Fruit fly (Drosophila melanogaster) whole organism, embryonic: ENCODE data around the gene Rdh.

Source experiments
- BEAF-32 ChIP-seq: fragments of 200-800 bp; sonication (Bioruptor generic); optimal IDR thresholded peaks from 3 replicates; lab custom pipeline; 2017; ENCODE audit warnings: missing biosample characterization, missing genetic modification characterization, mild to moderate bottlenecking, moderate library complexity, missing genetic modification reagents
- Bdp1 ChIP-seq: fragments of 200-800 bp; sonication (Bioruptor generic); optimal IDR thresholded peaks from 3 replicates; lab custom pipeline; 2016; ENCODE audit warnings: missing biosample characterization, missing genetic modification characterization
- CG10431 ChIP-seq: fragments of 200-800 bp; sonication (Bioruptor generic); optimal IDR thresholded peaks from 3 replicates; lab custom pipeline; 2018; ENCODE audit warnings: missing biosample characterization, mild to moderate bottlenecking, missing genetic modification characterization
- CG11560 ChIP-seq: fragments of 200-800 bp; sonication (Bioruptor generic); IDR thresholded peaks from 3 replicates; pipeline ENCODE4 v1.3.6; 2022; ENCODE audit warnings: missing biosample characterization, missing genetic modification characterization
- CG11696 ChIP-seq: fragments of 200-800 bp; sonication (Bioruptor generic); IDR thresholded peaks from 2 replicates; pipeline ENCODE4 v1.3.6; 2022; ENCODE audit warnings: missing biosample characterization, missing genetic modification characterization
- CG12071 ChIP-seq: fragments of 200-800 bp; sonication (Bioruptor generic); optimal IDR thresholded peaks from 3 replicates; lab custom pipeline; 2018; ENCODE audit warnings: missing biosample characterization, mild to moderate bottlenecking, missing genetic modification characterization
- CG12299 ChIP-seq: fragments of 200-800 bp; sonication (Bioruptor generic); optimal IDR thresholded peaks from 2 replicates; lab custom pipeline; 2018; ENCODE audit warnings: missing biosample characterization, mild to moderate bottlenecking, missing genetic modification characterization
- CG1233 ChIP-seq: fragments of 200-800 bp; sonication (Bioruptor generic); optimal IDR thresholded peaks from 4 replicates; lab custom pipeline; 2018; ENCODE audit warnings: missing biosample characterization, mild to moderate bottlenecking, missing genetic modification characterization
- CG14014 ChIP-seq: fragments of 200-800 bp; sonication (Bioruptor generic); IDR thresholded peaks from 2 replicates; pipeline ENCODE4 v1.3.6; 2022; ENCODE audit warnings: missing biosample characterization, missing genetic modification characterization
- CG14050 ChIP-seq: fragments of 200-800 bp; sonication (Bioruptor generic); IDR thresholded peaks from 3 replicates; pipeline ENCODE4 v1.3.6; 2022; ENCODE audit warnings: missing biosample characterization, missing genetic modification characterization
- CG14441 ChIP-seq: fragments of 200-800 bp; sonication (Bioruptor generic); IDR thresholded peaks from 2 replicates; pipeline ENCODE4 v1.3.6; 2022; ENCODE audit warnings: missing biosample characterization, missing genetic modification characterization
- CG16813 ChIP-seq: fragments of 200-800 bp; sonication (Bioruptor generic); IDR thresholded peaks from 3 replicates; pipeline ENCODE4 v1.3.6; 2022; ENCODE audit warnings: missing biosample characterization, missing genetic modification characterization; ENCODE audit not compliant: partially characterized antibody
- CG1792 ChIP-seq: fragments of 200-800 bp; sonication (Bioruptor generic); optimal IDR thresholded peaks from 2 replicates; lab custom pipeline; 2016; ENCODE audit warnings: missing biosample characterization, missing genetic modification characterization
- CG1832 ChIP-seq: fragments of 200-800 bp; sonication (Bioruptor generic); optimal IDR thresholded peaks from 2 replicates; lab custom pipeline; 2017; ENCODE audit warnings: missing biosample characterization, mild to moderate bottlenecking, missing genetic modification characterization, inconsistent platforms
- CG42726 ChIP-seq: fragments of 200-800 bp; sonication (Bioruptor generic); IDR thresholded peaks from 2 replicates; pipeline ENCODE4 v1.3.6; 2022; ENCODE audit warnings: missing biosample characterization, missing genetic modification characterization; ENCODE audit not compliant: partially characterized antibody
- CG4820 ChIP-seq: fragments of 200-800 bp; sonication (Bioruptor generic); optimal IDR thresholded peaks from 3 replicates; lab custom pipeline; 2016; ENCODE audit warnings: missing biosample characterization, missing genetic modification characterization
- CG6175 ChIP-seq: fragments of 200-800 bp; sonication (Bioruptor generic); IDR thresholded peaks from 3 replicates; pipeline ENCODE4 v1.3.6; 2022; ENCODE audit warnings: missing biosample characterization, missing genetic modification characterization
- CG6654 ChIP-seq: fragments of 200-800 bp; sonication (Bioruptor generic); optimal IDR thresholded peaks from 2 replicates; lab custom pipeline; 2017; ENCODE audit warnings: missing biosample characterization, mild to moderate bottlenecking, missing genetic modification characterization
- CG8924 ChIP-seq: fragments of 200-800 bp; optimal IDR thresholded peaks from 3 replicates; lab custom pipeline; 2019; ENCODE audit warnings: missing biosample characterization, mild to moderate bottlenecking, missing genetic modification characterization, moderate library complexity
- CG8944 ChIP-seq: fragments of 200-800 bp; sonication (Bioruptor generic); optimal IDR thresholded peaks from 3 replicates; lab custom pipeline; 2016; ENCODE audit warnings: missing biosample characterization, missing genetic modification characterization
- CG9437 ChIP-seq: fragments of 200-800 bp; sonication (Bioruptor generic); optimal IDR thresholded peaks from 2 replicates; lab custom pipeline; 2018; ENCODE audit warnings: missing biosample characterization, mild to moderate bottlenecking, missing genetic modification characterization
- CG9727 ChIP-seq: fragments of 200-800 bp; sonication (Bioruptor generic); optimal IDR thresholded peaks from 3 replicates; lab custom pipeline; 2017; ENCODE audit warnings: missing biosample characterization, mild to moderate bottlenecking, missing genetic modification characterization
- CrebB ChIP-seq: fragments of 200-800 bp; sonication (Bioruptor generic); optimal IDR thresholded peaks from 3 replicates; lab custom pipeline; 2018; ENCODE audit warnings: missing biosample characterization, mild to moderate bottlenecking, missing genetic modification characterization
- Dek ChIP-seq: fragments of 200-800 bp; sonication (Bioruptor generic); optimal IDR thresholded peaks from 3 replicates; lab custom pipeline; 2019; ENCODE audit warnings: missing biosample characterization, mild to moderate bottlenecking, missing genetic modification characterization, moderate library complexity
- Dfd ChIP-seq, 2 experiments: fragments of >200 bp; optimal IDR thresholded peaks; 2 replicates each; lab custom pipeline; 2017; ENCODE audit warnings: missing biosample characterization in 2 of 2, missing genetic modification characterization in 2 of 2
- Dp ChIP-seq: fragments of 200-800 bp; sonication (Bioruptor generic); optimal IDR thresholded peaks from 2 replicates; lab custom pipeline; 2018; ENCODE audit warnings: missing biosample characterization, mild to moderate bottlenecking, missing genetic modification characterization, moderate library complexity
- Dref ChIP-seq: fragments of 200-800 bp; sonication (Bioruptor generic); IDR thresholded peaks from 2 replicates; pipeline ENCODE4 v1.3.6; 2022; ENCODE audit warnings: missing biosample characterization, missing genetic modification characterization
- Ets97D ChIP-seq: fragments of 200-800 bp; sonication (Bioruptor generic); optimal IDR thresholded peaks from 3 replicates; lab custom pipeline; 2016; ENCODE audit warnings: missing biosample characterization, missing genetic modification characterization
- Mad ChIP-seq: fragments of 200-800 bp; sonication (Bioruptor generic); optimal IDR thresholded peaks from 2 replicates; lab custom pipeline; 2016; ENCODE audit warnings: missing biosample characterization, missing genetic modification characterization
- Mes4 ChIP-seq: fragments of 200-800 bp; sonication (Bioruptor generic); optimal IDR thresholded peaks from 2 replicates; lab custom pipeline; 2016; ENCODE audit warnings: missing biosample characterization, missing genetic modification characterization
- Rfx ChIP-seq: fragments of 200-800 bp; sonication (Bioruptor generic); IDR thresholded peaks from 2 replicates; pipeline ENCODE4 v1.3.6; 2022; ENCODE audit warnings: missing biosample characterization, missing genetic modification characterization
- Side ChIP-seq: fragments of 200-800 bp; sonication (Bioruptor generic); optimal IDR thresholded peaks from 2 replicates; lab custom pipeline; 2016; ENCODE audit warnings: missing biosample characterization, missing genetic modification characterization
- Six4 ChIP-seq: fragments of 200-800 bp; sonication (Bioruptor generic); optimal IDR thresholded peaks from 2 replicates; lab custom pipeline; 2016; ENCODE audit warnings: missing biosample characterization, missing genetic modification characterization
- Taf1 ChIP-seq: fragments of 200-800 bp; sonication (Bioruptor generic); IDR thresholded peaks from 2 replicates; pipeline ENCODE4 v1.3.6; 2022; ENCODE audit warnings: missing biosample characterization, missing genetic modification characterization
- abd-A ChIP-seq: fragments of 200-800 bp; sonication (Bioruptor generic); optimal IDR thresholded peaks from 3 replicates; lab custom pipeline; 2019; ENCODE audit warnings: missing biosample characterization, mild to moderate bottlenecking, missing genetic modification characterization, moderate library complexity
- amos ChIP-seq: fragments of 200-800 bp; sonication (Bioruptor generic); IDR thresholded peaks from 2 replicates; pipeline ENCODE4 v1.3.6; 2022; ENCODE audit warnings: missing biosample characterization, missing genetic modification characterization; ENCODE audit not compliant: partially characterized antibody
- aop ChIP-seq: fragments of 200-800 bp; sonication (Bioruptor generic); IDR thresholded peaks from 2 replicates; pipeline ENCODE4 v1.3.6; 2022; ENCODE audit warnings: missing biosample characterization, missing genetic modification characterization
- caup ChIP-seq: fragments of 200-800 bp; sonication (Bioruptor generic); optimal IDR thresholded peaks from 3 replicates; lab custom pipeline; 2017; ENCODE audit warnings: missing biosample characterization, mild to moderate bottlenecking, missing genetic modification characterization, moderate library complexity; ENCODE audit not compliant: severe bottlenecking
- chn ChIP-seq: fragments of 200-800 bp; sonication (Bioruptor generic); optimal IDR thresholded peaks from 2 replicates; lab custom pipeline; 2016; ENCODE audit warnings: missing biosample characterization, missing genetic modification characterization
- danr ChIP-seq: fragments of 200-800 bp; sonication (Bioruptor generic); IDR thresholded peaks from 2 replicates; pipeline ENCODE4 v1.3.6; 2022; ENCODE audit warnings: missing biosample characterization, missing genetic modification characterization
- dm ChIP-seq: fragments of 200-800 bp; sonication (Bioruptor generic); optimal IDR thresholded peaks from 3 replicates; lab custom pipeline; 2016; ENCODE audit warnings: missing biosample characterization, missing genetic modification characterization
- esg ChIP-seq: fragments of 200-800 bp; sonication (Bioruptor generic); conservative IDR thresholded peaks from 2 replicates; pipeline ENCODE4 v1.3.6; 2022; ENCODE audit warnings: missing biosample characterization, missing genetic modification characterization
- fd3F ChIP-seq: fragments of 200-800 bp; sonication (Bioruptor generic); optimal IDR thresholded peaks from 2 replicates; lab custom pipeline; 2018; ENCODE audit warnings: missing biosample characterization, mild to moderate bottlenecking, missing genetic modification characterization, moderate library complexity
- fd64A ChIP-seq: fragments of 200-800 bp; sonication (Bioruptor generic); optimal IDR thresholded peaks from 3 replicates; lab custom pipeline; 2018; ENCODE audit warnings: missing biosample characterization, mild to moderate bottlenecking, missing genetic modification characterization
- ftz-f1 ChIP-seq: fragments of 200-800 bp; sonication (Bioruptor generic); optimal IDR thresholded peaks from 2 replicates; lab custom pipeline; 2016; ENCODE audit warnings: missing biosample characterization, missing genetic modification characterization
- gt ChIP-seq: fragments of 200-800 bp; sonication (Bioruptor generic); IDR thresholded peaks from 2 replicates; pipeline ENCODE4 v1.3.6; 2022; ENCODE audit warnings: missing biosample characterization, missing genetic modification characterization
- ind ChIP-seq: fragments of 200-800 bp; sonication (Bioruptor generic); optimal IDR thresholded peaks from 3 replicates; lab custom pipeline; 2016; ENCODE audit warnings: missing biosample characterization, missing genetic modification characterization
- jumu ChIP-seq: fragments of 200-800 bp; sonication (Bioruptor generic); optimal IDR thresholded peaks from 3 replicates; lab custom pipeline; 2016; ENCODE audit warnings: missing biosample characterization, missing genetic modification characterization
- nerfin-2 ChIP-seq: fragments of 200-800 bp; sonication (Bioruptor generic); IDR thresholded peaks from 2 replicates; pipeline ENCODE4 v1.3.6; 2022; ENCODE audit warnings: missing biosample characterization, missing genetic modification characterization; ENCODE audit not compliant: partially characterized antibody
- nom ChIP-seq: fragments of 200-800 bp; sonication (Bioruptor generic); optimal IDR thresholded peaks from 2 replicates; lab custom pipeline; 2017; ENCODE audit warnings: missing biosample characterization, missing genetic modification characterization, mild to moderate bottlenecking, moderate library complexity, missing genetic modification reagents
- org-1 ChIP-seq: fragments of 200-800 bp; sonication (Bioruptor generic); optimal IDR thresholded peaks from 2 replicates; lab custom pipeline; 2017; ENCODE audit warnings: missing biosample characterization, missing genetic modification characterization
- ro ChIP-seq: fragments of 200-800 bp; sonication (Bioruptor generic); IDR thresholded peaks from 2 replicates; pipeline ENCODE4 v1.3.6; 2022; ENCODE audit warnings: missing biosample characterization, missing genetic modification characterization
- sens-2 ChIP-seq: fragments of 200-800 bp; sonication (Bioruptor generic); IDR thresholded peaks from 2 replicates; pipeline ENCODE4 v1.3.6; 2022; ENCODE audit warnings: missing biosample characterization, missing genetic modification characterization

Rdh gene

DNA sequence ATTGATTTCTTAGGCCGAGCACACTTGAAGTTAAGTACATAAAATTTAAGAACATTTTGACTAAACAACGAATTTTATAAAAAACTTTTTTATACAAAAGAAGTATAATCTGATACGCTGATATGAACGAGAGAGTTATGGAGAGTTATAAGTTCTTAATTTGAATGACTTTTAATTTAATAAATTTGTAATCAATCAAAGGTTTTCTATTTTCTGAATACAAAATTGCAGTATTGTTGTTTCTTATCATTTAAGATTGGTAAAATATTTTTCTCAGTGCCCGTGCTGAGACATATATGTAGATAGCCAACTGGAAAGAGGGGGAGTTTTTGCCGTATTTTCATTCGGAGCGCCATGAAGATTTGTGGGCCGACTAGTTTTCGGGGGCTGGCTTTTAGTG lies 47.8 kb downstream of the Rdh start (continued):
- no peak for TF ChIP-seq nerfin-2 (GFP tag; lab: Robert Waterston, UW)
- no peak for TF ChIP-seq Dfd (GFP tag; optimal IDR thresholded peaks at IDR 0.05; lab: Kevin White, UChicago)
- no peak for TF ChIP-seq fd3F (GFP tag; lab: Kevin White, UChicago)
- no peak for TF ChIP-seq CG16813 (GFP tag; lab: Robert Waterston, UW)
- no peak for TF ChIP-seq Dp (GFP tag; lab: Kevin White, UChicago)
- TF ChIP-seq sens-2, result no peak
- no peak for TF ChIP-seq gt (GFP tag; lab: Robert Waterston, UW)
- TF ChIP-seq danr (GFP tag; lab: Robert Waterston, UW), result no peak
- TF ChIP-seq CG1792 (GFP tag; lab: Kevin White, UChicago), result no peak
- TF ChIP-seq CG11696 (GFP tag; lab: Robert Waterston, UW), result no peak
- no peak for TF ChIP-seq caup (GFP tag; lab: Kevin White, UChicago)
- TF ChIP-seq CG6654, result no peak
- no peak for TF ChIP-seq ftz-f1 (GFP tag; lab: Kevin White, UChicago)
- TF ChIP-seq aop (GFP tag; lab: Robert Waterston, UW), result no peak
- no peak for TF ChIP-seq CG42726 (GFP tag; lab: Robert Waterston, UW)
- TF ChIP-seq Rfx, result no peak
- TF ChIP-seq Side (GFP tag; lab: Kevin White, UChicago), result peak; percentile 6
- no peak for TF ChIP-seq Bdp1 (GFP tag; lab: Kevin White, UChicago)
- TF ChIP-seq Six4, result no peak
- peak; percentile 63 for TF ChIP-seq CG8924 (tag; lab: Kevin White, UChicago)
- no peak for TF ChIP-seq CG12299 (tag; lab: Kevin White, UChicago)
- TF ChIP-seq CG11560, result no peak
- TF ChIP-seq Mes4 (GFP tag; lab: Kevin White, UChicago), result no peak
- no peak for TF ChIP-seq dm (GFP tag; lab: Kevin White, UChicago)
- no peak for TF ChIP-seq Taf1 (GFP tag; lab: Robert Waterston, UW)
- TF ChIP-seq ro, result no peak
- no peak for TF ChIP-seq amos (GFP tag; lab: Robert Waterston, UW)
- TF ChIP-seq CrebB (tag; lab: Kevin White, UChicago), result no peak
- peak; percentile 12 for TF ChIP-seq org-1 (GFP tag; lab: Kevin White, UChicago)
- TF ChIP-seq CG9727 (GFP tag; lab: Kevin White, UChicago), result peak; percentile 8
- no peak for TF ChIP-seq Dek (tag; lab: Kevin White, UChicago)
- TF ChIP-seq CG8944, result no peak
- no peak for TF ChIP-seq CG10431 (GFP tag; lab: Kevin White, UChicago)
- TF ChIP-seq abd-A (tag; lab: Kevin White, UChicago), result no peak
- no peak for TF ChIP-seq CG12071 (GFP tag; lab: Kevin White, UChicago)
- TF ChIP-seq Ets97D, result no peak
- TF ChIP-seq esg (GFP tag; lab: Robert Waterston, UW), result no peak
- TF ChIP-seq CG14050 (GFP tag; lab: Robert Waterston, UW), result no peak
- TF ChIP-seq ind (GFP tag; lab: Kevin White, UChicago), result no peak
- no peak for TF ChIP-seq BEAF-32 (GFP tag; lab: Kevin White, UChicago)
- no peak for TF ChIP-seq CG14441 (GFP tag; lab: Robert Waterston, UW)
- no peak for TF ChIP-seq chn (GFP tag; lab: Kevin White, UChicago)
- no peak for TF ChIP-seq nom (GFP tag; lab: Kevin White, UChicago)
- TF ChIP-seq fd64A (GFP tag; lab: Kevin White, UChicago), result no peak
- peak; percentile 55 for TF ChIP-seq CG9437
- no peak for TF ChIP-seq CG4820 (GFP tag; lab: Kevin White, UChicago)
- TF ChIP-seq CG14014 (GFP tag; lab: Robert Waterston, UW), result no peak
- TF ChIP-seq jumu (GFP tag; lab: Kevin White, UChicago), result no peak
- no peak for TF ChIP-seq CG1233 (GFP tag; lab: Kevin White, UChicago)
- TF ChIP-seq Mad, result no peak
- no peak for TF ChIP-seq Dref (GFP tag; lab: Robert Waterston, UW)
- no peak for TF ChIP-seq CG1832 (GFP tag; lab: Kevin White, UChicago)
- TF ChIP-seq CG6175, result no peak
